Worm (Caenorhabditis elegans): ENCODE measurements around the gene fbxa-182.

Gene fbxa-182

ce11 chrII:2442243-2442642 lies 29.7 kb upstream of the fbxa-182 start:
- TF ChIP-seq ceh-82 (tag; optimal IDR thresholded peaks at IDR 0.05) (no peak), mab-5 (tag; optimal IDR thresholded peaks at IDR 0.05) (no peak), nhr-25 (tag; optimal IDR thresholded peaks at IDR 0.05) (peak; percentile 33), nhr-21 (tag; optimal IDR thresholded peaks at IDR 0.05) (no peak), alr-1 (tag; optimal IDR thresholded peaks at IDR 0.05) (no peak), sma-3 (GFP tag; optimal IDR thresholded peaks at IDR 0.05) (peak; percentile 78), snpc-4 (tag; optimal IDR thresholded peaks at IDR 0.05) (no peak), crh-2 (tag; optimal IDR thresholded peaks at IDR 0.05) (peak; percentile 36), lin-39 (tag; optimal IDR thresholded peaks at IDR 0.05) (no peak), sma-9 (GFP tag; optimal IDR thresholded peaks at IDR 0.05) (peak; percentile 89), sma-9 (tag; optimal IDR thresholded peaks at IDR 0.05) (no peak), lin-11 (tag; optimal IDR thresholded peaks at IDR 0.05) (no peak), nhr-237 (tag; optimal IDR thresholded peaks at IDR 0.05) (no peak), mbf-1 (tag; optimal IDR thresholded peaks at IDR 0.05) (no peak), peb-1 (tag; optimal IDR thresholded peaks at IDR 0.05) (no peak), gmeb-1 (tag; optimal IDR thresholded peaks at IDR 0.05) (no peak), R02D3.7 (tag; optimal IDR thresholded peaks at IDR 0.05) (no peak), C34F6.9 (tag; optimal IDR thresholded peaks at IDR 0.05) (peak; percentile 13), elt-3 (tag; optimal IDR thresholded peaks at IDR 0.05) (no peak), lin-13 (GFP tag; optimal IDR thresholded peaks at IDR 0.05) (peak; percentile 8), ceh-16 (tag; optimal IDR thresholded peaks at IDR 0.05) (peak; percentile 23), nhr-77 (tag; optimal IDR thresholded peaks at IDR 0.05) (no peak), ztf-1 (GFP tag; conservative IDR thresholded peaks at IDR 0.05) (no peak), fos-1 (tag; optimal IDR thresholded peaks at IDR 0.05) (peak; percentile 31)

DNA sequence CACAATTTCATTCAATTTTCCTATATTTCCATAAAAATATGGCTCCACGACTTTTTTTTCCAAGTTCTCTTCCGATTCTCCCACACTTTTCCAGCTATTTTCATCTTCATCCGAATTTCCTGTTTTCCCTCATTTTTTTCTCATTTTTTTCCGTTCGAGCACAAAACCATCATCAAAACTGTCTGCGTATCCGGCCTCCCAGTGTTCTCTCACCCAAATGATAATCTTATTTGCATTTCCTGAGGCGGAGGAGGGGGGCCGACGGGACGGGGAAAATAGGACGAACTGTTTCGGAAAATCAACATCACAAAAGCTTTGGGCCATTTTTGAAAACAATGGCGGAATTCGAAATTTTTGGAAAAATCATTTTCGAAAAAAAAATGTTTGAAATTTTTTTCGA lies 27.8 kb upstream of the fbxa-182 start:
- TF ChIP-seq R02D3.7 (tag; optimal IDR thresholded peaks at IDR 0.05) (no peak), ceh-16 (tag; optimal IDR thresholded peaks at IDR 0.05) (no peak), mab-5 (tag; optimal IDR thresholded peaks at IDR 0.05) (no peak), sem-4 (tag; optimal IDR thresholded peaks at IDR 0.05) (no peak), unc-62 (GFP tag; optimal IDR thresholded peaks at IDR 0.05) (no peak), zag-1 (tag; optimal IDR thresholded peaks at IDR 0.05) (no peak), nhr-237 (tag; optimal IDR thresholded peaks at IDR 0.05) (no peak), ama-1 (optimal IDR thresholded peaks at IDR 0.05) (no peak), mdl-1 (tag; optimal IDR thresholded peaks at IDR 0.05) (no peak), nhr-12 (tag; optimal IDR thresholded peaks at IDR 0.05) (no peak)

ce11 chrII:2438944-2439343 lies 26.4 kb upstream of the fbxa-182 start:
- TF ChIP-seq R02D3.7 (tag; optimal IDR thresholded peaks at IDR 0.05) (no peak), elt-1 (tag; optimal IDR thresholded peaks at IDR 0.05) (no peak), gmeb-1 (tag; optimal IDR thresholded peaks at IDR 0.05) (no peak), nhr-21 (tag; optimal IDR thresholded peaks at IDR 0.05) (no peak), nhr-10 (tag; optimal IDR thresholded peaks at IDR 0.05) (no peak), ZK546.5 (tag; optimal IDR thresholded peaks at IDR 0.05) (no peak), nhr-237 (tag; optimal IDR thresholded peaks at IDR 0.05) (no peak), nhr-25 (tag; optimal IDR thresholded peaks at IDR 0.05) (no peak), crh-2 (tag; optimal IDR thresholded peaks at IDR 0.05) (no peak), sma-9 (GFP tag; optimal IDR thresholded peaks at IDR 0.05) (no peak), sma-9 (tag; optimal IDR thresholded peaks at IDR 0.05) (no peak), fos-1 (tag; optimal IDR thresholded peaks at IDR 0.05) (no peak), skn-1 (tag; optimal IDR thresholded peaks at IDR 0.05) (no peak)

- TF ChIP-seq fos-1 (tag; optimal IDR thresholded peaks at IDR 0.05) = peak; percentile 21
- no peak for TF ChIP-seq sma-3 (GFP tag; optimal IDR thresholded peaks at IDR 0.05)
Observed at ce11 chrII:2438180-2438579, 25.6 kb upstream of the fbxa-182 start.

DNA sequence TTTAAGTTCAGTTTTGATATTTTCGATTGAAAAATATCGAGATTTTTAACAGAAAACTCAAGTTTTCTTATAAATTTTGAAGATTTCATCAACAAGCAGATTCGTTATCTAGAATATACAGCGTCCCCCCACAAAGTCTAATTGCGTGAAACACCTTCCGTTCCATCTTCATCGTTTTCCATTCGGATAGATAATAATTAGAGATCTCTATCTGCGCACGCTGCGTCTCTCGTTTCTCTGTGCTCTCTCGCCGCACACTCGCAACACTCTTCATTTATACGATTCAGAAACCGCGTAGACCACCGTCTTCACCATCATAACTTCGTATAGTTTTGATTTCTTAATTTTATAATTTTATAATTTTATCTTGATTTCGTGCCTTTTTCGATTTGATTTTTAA lies 24.2 kb upstream of the fbxa-182 start:
- TF ChIP-seq aly-2 (tag; optimal IDR thresholded peaks at IDR 0.05) (no peak), nhr-23 (tag; optimal IDR thresholded peaks at IDR 0.05) (no peak), ceh-16 (tag; optimal IDR thresholded peaks at IDR 0.05) (peak; percentile 97), elt-1 (tag; optimal IDR thresholded peaks at IDR 0.05) (peak; percentile 7)

All from whole organism, L2 larva.